Worm (Caenorhabditis elegans): ENCODE measurements around the gene C12D8.13.

DNA sequence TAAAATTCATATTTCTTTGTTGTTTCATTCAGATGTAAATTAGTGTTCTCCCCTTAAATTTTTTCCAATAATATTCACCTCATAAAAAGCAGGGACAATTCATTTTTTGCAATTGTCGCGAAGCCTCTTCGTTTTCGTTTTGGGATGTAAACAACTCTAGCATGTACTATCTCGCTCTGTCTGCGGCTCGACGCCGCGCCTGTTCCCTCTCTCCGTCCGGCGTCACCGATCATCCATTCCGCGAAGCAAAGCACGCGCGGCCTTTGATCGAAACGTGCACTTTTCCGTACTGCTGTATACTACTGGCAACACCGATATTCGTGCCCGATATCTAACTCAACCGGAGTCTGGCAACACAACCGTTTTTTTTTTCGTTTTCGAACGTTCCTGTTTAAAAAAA is 26.5 kb upstream of the C12D8.13 start:
- no peak for TF ChIP-seq him-1 (tag; optimal IDR thresholded peaks at IDR 0.05)
- no peak for TF ChIP-seq dao-5 (tag; optimal IDR thresholded peaks at IDR 0.05)
- no peak for TF ChIP-seq W03F9.2 (tag; optimal IDR thresholded peaks at IDR 0.05)
